Worm (Caenorhabditis elegans): ENCODE measurements around the gene srh-76.

Gene srh-76

DNA sequence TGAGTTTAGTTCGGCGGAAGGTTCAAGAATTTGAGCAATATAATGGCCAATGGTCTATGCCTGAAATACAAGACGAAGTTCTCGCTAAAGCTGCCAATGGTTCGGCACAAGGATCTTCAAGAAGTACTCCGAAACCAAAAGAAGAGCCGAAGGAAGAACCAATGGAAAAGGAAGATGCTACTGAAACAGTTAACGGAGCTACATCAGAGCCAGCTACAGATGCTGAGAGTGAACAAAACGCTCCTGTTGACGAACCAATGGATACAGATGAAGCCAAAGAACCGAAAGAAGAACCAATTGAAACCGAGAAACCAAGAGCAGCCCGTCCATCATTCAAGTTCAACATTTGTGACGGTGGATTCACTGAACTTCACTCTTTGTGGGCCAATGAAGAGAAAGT is 2.4 kb upstream of the srh-76 start:
- no peak for TF ChIP-seq unc-62 (GFP tag; optimal IDR thresholded peaks at IDR 0.05)

- no peak for TF ChIP-seq unc-62 (GFP tag; optimal IDR thresholded peaks at IDR 0.05)
These were observed 832 bp upstream of the srh-76 start for ce11 chrV:5832799-5833198.

- no peak for TF ChIP-seq unc-62 (GFP tag; optimal IDR thresholded peaks at IDR 0.05)
These were observed 1.8 kb downstream of the srh-76 start for ce11 chrV:5835397-5835796.

DNA sequence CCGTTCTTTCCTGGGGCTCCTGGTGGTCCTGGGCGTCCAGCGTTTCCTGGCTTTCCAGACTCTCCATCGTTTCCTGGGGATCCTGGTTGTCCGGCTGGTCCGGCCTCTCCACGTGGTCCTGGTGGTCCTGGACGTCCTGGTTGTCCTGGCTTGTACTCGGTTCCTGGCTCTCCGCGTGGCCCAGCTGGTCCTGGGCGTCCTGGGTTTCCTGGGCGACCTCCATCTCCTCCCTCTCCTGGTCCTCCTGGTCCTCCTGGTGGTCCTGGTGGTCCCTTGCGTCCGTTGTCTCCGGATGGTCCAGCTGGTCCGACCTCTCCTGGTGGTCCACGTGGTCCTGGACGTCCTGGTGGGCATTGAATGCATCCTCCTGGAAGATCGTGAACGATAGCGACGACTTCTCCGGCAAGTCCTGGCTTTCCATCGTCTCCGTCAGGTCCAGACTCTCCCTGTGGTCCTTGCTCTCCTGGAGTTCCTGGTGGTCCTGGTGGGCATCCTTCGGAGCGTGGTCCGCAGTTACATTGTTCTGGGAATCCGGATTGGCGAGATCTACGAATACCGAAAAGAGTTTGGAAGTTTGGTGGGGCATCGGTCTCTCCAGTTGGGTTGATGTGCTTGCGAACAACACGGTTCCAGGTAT is 2.5 kb downstream of the srh-76 start:
- TF ChIP-seq unc-62 (GFP tag; optimal IDR thresholded peaks at IDR 0.05): no peak

DNA sequence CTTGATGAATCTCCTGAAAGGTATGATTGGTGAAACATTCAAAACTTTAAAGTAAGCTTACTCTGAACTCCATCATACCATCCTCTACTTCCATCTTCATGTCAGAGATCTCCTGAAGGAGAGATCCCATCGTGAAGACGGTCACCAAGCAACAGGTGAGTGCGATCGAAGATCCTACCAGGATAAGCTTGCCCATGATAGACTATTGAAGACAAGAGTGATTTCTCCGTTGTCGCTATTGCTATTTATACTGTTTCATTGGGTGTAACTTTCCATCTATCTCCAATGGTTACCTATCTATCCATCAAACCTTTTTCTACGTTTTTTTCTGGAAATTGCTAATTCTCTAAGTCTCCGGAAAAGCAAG is 3.0 kb downstream of the srh-76 start, which contains the start of gene col-140:
Gene col-140, minus strand, starts transcription at position 219 of the 367 bp plus-strand sequence.
- no peak for TF ChIP-seq unc-62 (GFP tag; optimal IDR thresholded peaks at IDR 0.05)

DNA sequence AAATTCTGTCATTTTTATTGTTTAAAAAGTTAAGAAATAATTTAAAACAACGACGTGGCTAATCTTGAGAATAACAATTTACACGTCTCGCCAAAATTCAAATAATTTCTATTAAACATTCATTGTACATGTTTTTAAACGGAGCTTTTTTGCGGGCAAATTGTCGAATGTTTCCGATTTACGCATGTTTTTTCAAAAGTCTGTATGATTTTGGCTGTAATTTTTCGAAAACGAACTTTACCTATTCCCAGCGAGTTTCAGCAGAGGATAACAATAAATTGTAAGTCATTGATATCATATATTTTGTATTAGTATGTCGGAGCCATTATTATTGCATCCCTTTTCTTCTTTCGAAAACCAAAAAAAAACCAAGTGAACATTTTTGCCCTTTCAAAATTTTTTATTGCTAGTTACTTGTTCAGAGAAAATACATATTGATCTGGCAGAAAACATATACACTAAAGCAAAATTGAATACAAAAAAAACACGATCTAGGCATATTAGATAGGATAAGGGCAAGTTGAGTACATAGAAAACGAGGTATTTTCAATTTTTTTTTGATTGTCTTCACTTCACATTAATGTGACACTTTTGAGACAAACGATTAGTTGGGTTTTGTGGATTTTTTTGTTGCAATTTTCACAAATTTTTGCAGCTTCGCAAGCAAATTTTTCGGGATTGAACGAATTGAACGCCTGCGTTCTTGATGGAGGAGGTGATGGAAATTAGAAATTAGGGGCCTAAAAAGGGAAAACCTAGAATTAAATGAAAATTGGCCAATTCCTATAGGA is 5.1 kb downstream of the srh-76 start, which contains the start of gene F26F12.2:
Gene F26F12.2, minus strand, starts transcription at position 38 of the 791 bp plus-strand sequence.
- TF ChIP-seq unc-62 (GFP tag; optimal IDR thresholded peaks at IDR 0.05): no peak

ce11 chrV:5840939-5841338 is 7.3 kb downstream of the srh-76 start:
- TF ChIP-seq unc-62 (GFP tag; optimal IDR thresholded peaks at IDR 0.05): no peak

ce11 chrV:5842507-5843144 is 9.0 kb downstream of the srh-76 start:
- no peak for TF ChIP-seq unc-62 (GFP tag; optimal IDR thresholded peaks at IDR 0.05)

- no peak for TF ChIP-seq unc-62 (GFP tag; optimal IDR thresholded peaks at IDR 0.05)
These were observed 10.0 kb downstream of the srh-76 start for ce11 chrV:5843415-5844337.

- TF ChIP-seq unc-62 (GFP tag; optimal IDR thresholded peaks at IDR 0.05): no peak
These were observed 10.7 kb downstream of the srh-76 start for ce11 chrV:5844349-5844760.

DNA sequence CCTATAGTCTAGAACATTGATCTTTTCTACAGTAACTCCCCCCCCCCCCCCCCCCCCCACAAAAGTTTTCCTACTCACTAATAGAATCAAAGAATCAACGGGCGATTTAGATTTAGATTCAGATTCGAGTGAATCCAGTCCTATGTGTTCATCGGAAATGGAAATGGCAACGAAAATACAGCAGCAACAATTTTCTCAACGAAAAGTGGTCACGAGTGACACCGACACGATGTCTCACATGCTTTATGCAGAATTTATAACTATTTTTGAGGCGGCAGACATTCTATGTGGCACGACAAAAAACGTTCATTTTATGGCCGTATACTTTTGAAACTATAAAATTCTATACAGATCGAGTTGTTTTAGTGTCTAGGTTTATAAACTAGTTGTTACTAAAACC is 11.5 kb downstream of the srh-76 start:
- TF ChIP-seq unc-62 (GFP tag; optimal IDR thresholded peaks at IDR 0.05): no peak

ce11 chrV:5845669-5846189 is 12.1 kb downstream of the srh-76 start, which contains the start of gene F26F12.3:
Gene F26F12.3, minus strand, starts transcription at chrV:5845719.
- TF ChIP-seq unc-62 (GFP tag; optimal IDR thresholded peaks at IDR 0.05): no peak

DNA sequence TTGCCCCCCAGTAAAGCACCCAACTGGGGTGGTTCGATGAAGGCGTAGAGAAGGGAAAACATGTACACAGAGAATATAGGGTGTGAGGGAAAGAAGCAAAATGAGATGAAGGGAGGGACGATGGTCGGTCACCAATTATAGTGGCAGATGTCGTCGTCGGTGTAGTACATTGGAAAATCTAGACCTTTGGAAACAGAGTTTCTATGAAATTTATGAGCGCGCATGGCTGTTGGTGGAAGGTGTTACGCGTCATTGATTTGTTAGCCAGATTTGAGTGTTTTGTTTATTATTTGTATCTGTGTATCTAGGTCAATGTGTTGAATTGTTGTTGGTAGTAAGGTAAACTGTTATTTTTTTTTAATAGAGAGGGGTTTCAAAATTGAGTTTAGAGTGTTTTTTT is 13.1 kb downstream of the srh-76 start:
- TF ChIP-seq unc-62 (GFP tag; optimal IDR thresholded peaks at IDR 0.05): no peak

- TF ChIP-seq unc-62 (GFP tag; optimal IDR thresholded peaks at IDR 0.05): no peak
These were observed 14.5 kb downstream of the srh-76 start for ce11 chrV:5848015-5848609.

- TF ChIP-seq unc-62 (GFP tag; optimal IDR thresholded peaks at IDR 0.05): no peak
These were observed 17.0 kb downstream of the srh-76 start for ce11 chrV:5850671-5851070.

Data from whole organism, dauer.